Worm (Caenorhabditis elegans) whole organism, L2 larva: Measurements from ENCODE around the gene pik-1.

Experiments used
- C34F6.9 ChIP-seq: fragments of 150-350 bp; optimal IDR thresholded peaks from 2 replicates; lab custom pipeline; 2014; ENCODE audit warnings: missing biosample characterization, missing genetic modification characterization
- F13H6.1 ChIP-seq: sonication (generic microtip); optimal IDR thresholded peaks from 2 replicates; lab custom pipeline; 2016; ENCODE audit warnings: missing genetic modification characterization, missing compliant biosample characterization
- R02D3.7 ChIP-seq: fragments of 150-350 bp; optimal IDR thresholded peaks from 2 replicates; lab custom pipeline; 2014; ENCODE audit warnings: missing biosample characterization, missing genetic modification characterization
- Y55F3AM.14 ChIP-seq: fragments of 200-800 bp; sonication (Bioruptor generic); optimal IDR thresholded peaks from 2 replicates; lab custom pipeline; 2018; ENCODE audit warnings: mild to moderate bottlenecking, missing genetic modification characterization, missing compliant biosample characterization
- ZK546.5 ChIP-seq: sonication (generic microtip); optimal IDR thresholded peaks from 2 replicates; lab custom pipeline; 2017; ENCODE audit warnings: missing biosample characterization, missing genetic modification characterization
- alr-1 ChIP-seq: fragments of 150-350 bp; optimal IDR thresholded peaks from 2 replicates; lab custom pipeline; 2014; ENCODE audit warnings: missing biosample characterization, missing genetic modification characterization
- aly-2 ChIP-seq: fragments of 150-350 bp; optimal IDR thresholded peaks from 2 replicates; lab custom pipeline; 2014; ENCODE audit warnings: missing biosample characterization, missing genetic modification characterization
- ama-1 ChIP-seq: fragments of 150-350 bp; optimal IDR thresholded peaks from 2 replicates; lab custom pipeline; 2018; ENCODE audit warnings: inconsistent platforms
- blmp-1 ChIP-seq: sonication (generic microtip); optimal IDR thresholded peaks from 2 replicates; lab custom pipeline; 2017; ENCODE audit warnings: missing genetic modification characterization, mild to moderate bottlenecking, missing compliant biosample characterization, antibody characterized with exemption, moderate library complexity; ENCODE audit not compliant: insufficient read depth
- ceh-16 ChIP-seq: fragments of 150-350 bp; optimal IDR thresholded peaks from 2 replicates; lab custom pipeline; 2014; ENCODE audit warnings: missing biosample characterization, missing genetic modification characterization
- ceh-82 ChIP-seq: fragments of 150-350 bp; optimal IDR thresholded peaks from 2 replicates; lab custom pipeline; 2014; ENCODE audit warnings: missing biosample characterization, missing genetic modification characterization
- crh-2 ChIP-seq: sonication (generic microtip); optimal IDR thresholded peaks from 2 replicates; lab custom pipeline; 2017; ENCODE audit warnings: missing biosample characterization, missing genetic modification characterization
- dmd-4 ChIP-seq: sonication (generic microtip); optimal IDR thresholded peaks from 2 replicates; lab custom pipeline; 2017; ENCODE audit warnings: missing biosample characterization, missing genetic modification characterization
- egl-27 ChIP-seq: sonication (generic microtip); optimal IDR thresholded peaks from 3 replicates; lab custom pipeline; 2017; ENCODE audit warnings: missing biosample characterization, missing genetic modification reagents, missing genetic modification characterization
- elt-1 ChIP-seq: fragments of 150-350 bp; optimal IDR thresholded peaks from 2 replicates; lab custom pipeline; 2014; ENCODE audit warnings: missing biosample characterization, missing genetic modification characterization
- elt-3 ChIP-seq: sonication (generic microtip); optimal IDR thresholded peaks from 2 replicates; lab custom pipeline; 2017; ENCODE audit warnings: missing biosample characterization, missing genetic modification characterization
- fos-1 ChIP-seq: fragments of 150-350 bp; optimal IDR thresholded peaks from 2 replicates; lab custom pipeline; 2014; ENCODE audit warnings: missing biosample characterization, missing genetic modification characterization
- gmeb-1 ChIP-seq: fragments of 150-350 bp; optimal IDR thresholded peaks from 2 replicates; lab custom pipeline; 2014; ENCODE audit warnings: missing biosample characterization, missing genetic modification characterization
- lin-11 ChIP-seq: fragments of 150-350 bp; sonication (generic microtip); optimal IDR thresholded peaks from 2 replicates; lab custom pipeline; 2014; ENCODE audit warnings: missing biosample characterization, missing genetic modification characterization, inconsistent platforms, mixed read lengths
- lin-13 ChIP-seq: fragments of 150-350 bp; optimal IDR thresholded peaks from 2 replicates; lab custom pipeline; 2014; ENCODE audit warnings: missing biosample characterization, missing genetic modification reagents, missing genetic modification characterization
- lin-39 ChIP-seq: fragments of 150-350 bp; optimal IDR thresholded peaks from 2 replicates; lab custom pipeline; 2014; ENCODE audit warnings: missing biosample characterization, missing genetic modification reagents, missing genetic modification characterization
- lsy-2 ChIP-seq, 2 experiments: fragments of 150-350 bp in 1 of 2; sonication (generic microtip) in 1 of 2; optimal IDR thresholded peaks; 2 replicates each; lab custom pipeline; 2014 to 2017; ENCODE audit warnings: missing biosample characterization in 2 of 2, missing genetic modification characterization in 2 of 2
- mab-5 ChIP-seq: fragments of 150-350 bp; optimal IDR thresholded peaks from 2 replicates; lab custom pipeline; 2014; ENCODE audit warnings: missing biosample characterization, missing genetic modification characterization
- mbf-1 ChIP-seq: sonication (generic microtip); optimal IDR thresholded peaks from 2 replicates; lab custom pipeline; 2017; ENCODE audit warnings: missing biosample characterization, missing genetic modification characterization
- mdl-1 ChIP-seq, 2 experiments: fragments of 150-350 bp in 1 of 2; sonication (generic microtip) in 1 of 2; optimal IDR thresholded peaks; 2 replicates each; lab custom pipeline; 2017; ENCODE audit warnings: missing biosample characterization in 2 of 2, missing genetic modification characterization in 2 of 2
- nhr-10 ChIP-seq: sonication (generic microtip); optimal IDR thresholded peaks from 2 replicates; lab custom pipeline; 2017; ENCODE audit warnings: missing biosample characterization, missing genetic modification characterization
- nhr-11 ChIP-seq: fragments of 150-350 bp; optimal IDR thresholded peaks from 2 replicates; lab custom pipeline; 2014; ENCODE audit warnings: missing biosample characterization, missing genetic modification characterization
- nhr-12 ChIP-seq: fragments of 150-350 bp; optimal IDR thresholded peaks from 2 replicates; lab custom pipeline; 2014; ENCODE audit warnings: missing biosample characterization, missing genetic modification characterization
- nhr-129 ChIP-seq: fragments of 150-350 bp; optimal IDR thresholded peaks from 2 replicates; lab custom pipeline; 2014; ENCODE audit warnings: missing biosample characterization, missing genetic modification characterization
- nhr-21 ChIP-seq: fragments of 150-350 bp; optimal IDR thresholded peaks from 2 replicates; lab custom pipeline; 2014; ENCODE audit warnings: missing biosample characterization, missing genetic modification characterization
- nhr-23 ChIP-seq: fragments of 150-350 bp; optimal IDR thresholded peaks from 2 replicates; lab custom pipeline; 2014; ENCODE audit warnings: missing biosample characterization, missing genetic modification reagents, missing genetic modification characterization
- nhr-237 ChIP-seq: fragments of 150-350 bp; optimal IDR thresholded peaks from 2 replicates; lab custom pipeline; 2014; ENCODE audit warnings: missing biosample characterization, missing genetic modification characterization
- nhr-25 ChIP-seq: fragments of 150-350 bp; sonication (generic microtip); optimal IDR thresholded peaks from 3 replicates; lab custom pipeline; 2014; ENCODE audit warnings: missing biosample characterization, missing genetic modification characterization
- nhr-6 ChIP-seq: fragments of 150-350 bp; optimal IDR thresholded peaks from 2 replicates; lab custom pipeline; 2014; ENCODE audit warnings: missing biosample characterization, missing genetic modification characterization
- nhr-77 ChIP-seq: fragments of 150-350 bp; optimal IDR thresholded peaks from 2 replicates; lab custom pipeline; 2014; ENCODE audit warnings: missing biosample characterization, missing genetic modification characterization
- peb-1 ChIP-seq: fragments of 150-350 bp; optimal IDR thresholded peaks from 2 replicates; lab custom pipeline; 2014; ENCODE audit warnings: missing biosample characterization, missing genetic modification characterization
- sem-4 ChIP-seq: fragments of 150-350 bp; optimal IDR thresholded peaks from 2 replicates; lab custom pipeline; 2014; ENCODE audit warnings: missing biosample characterization, missing genetic modification reagents, missing genetic modification characterization
- skn-1 ChIP-seq: sonication (generic microtip); optimal IDR thresholded peaks from 2 replicates; lab custom pipeline; 2017; ENCODE audit warnings: missing biosample characterization, missing genetic modification characterization
- sma-3 ChIP-seq: sonication (generic microtip); optimal IDR thresholded peaks from 2 replicates; lab custom pipeline; 2016; ENCODE audit warnings: missing genetic modification reagents, missing genetic modification characterization, missing compliant biosample characterization
- sma-9 ChIP-seq, 2 experiments: fragments of 150-350 bp in 1 of 2; sonication (generic microtip) in 1 of 2; optimal IDR thresholded peaks; 2 replicates each; lab custom pipeline; 2014 to 2016; ENCODE audit warnings: missing genetic modification characterization in 2 of 2, mild to moderate bottlenecking in 1 of 2, missing biosample characterization in 1 of 2, missing compliant biosample characterization in 1 of 2, missing genetic modification reagents in 1 of 2, moderate library complexity in 1 of 2
- snpc-4 ChIP-seq: fragments of 150-350 bp; optimal IDR thresholded peaks from 2 replicates; lab custom pipeline; 2014; ENCODE audit warnings: missing biosample characterization, missing genetic modification characterization
- unc-39 ChIP-seq: fragments of 150-350 bp; optimal IDR thresholded peaks from 2 replicates; lab custom pipeline; 2014; ENCODE audit warnings: missing biosample characterization, missing genetic modification characterization
- unc-55 ChIP-seq: fragments of 150-350 bp; sonication (generic microtip); optimal IDR thresholded peaks from 3 replicates; lab custom pipeline; 2014; ENCODE audit warnings: missing biosample characterization, missing genetic modification reagents, missing genetic modification characterization
- unc-62 ChIP-seq: fragments of 150-350 bp; optimal IDR thresholded peaks from 2 replicates; lab custom pipeline; 2014; ENCODE audit warnings: missing biosample characterization, missing genetic modification reagents, missing genetic modification characterization
- zag-1 ChIP-seq: fragments of 150-350 bp; optimal IDR thresholded peaks from 2 replicates; lab custom pipeline; 2014; ENCODE audit warnings: missing biosample characterization, missing genetic modification characterization
- ztf-1 ChIP-seq: fragments of 200-800 bp; sonication (Bioruptor generic); conservative IDR thresholded peaks from 2 replicates; pipeline ENCODE4 v1.3.6; 2022; ENCODE audit warnings: missing genetic modification characterization, missing compliant biosample characterization
- ztf-11 ChIP-seq: sonication (generic microtip); optimal IDR thresholded peaks from 2 replicates; lab custom pipeline; 2017; ENCODE audit warnings: missing biosample characterization, missing genetic modification characterization
- ztf-4 ChIP-seq: fragments of 150-350 bp; optimal IDR thresholded peaks from 2 replicates; lab custom pipeline; 2014; ENCODE audit warnings: missing biosample characterization, missing genetic modification characterization

pik-1 gene

DNA sequence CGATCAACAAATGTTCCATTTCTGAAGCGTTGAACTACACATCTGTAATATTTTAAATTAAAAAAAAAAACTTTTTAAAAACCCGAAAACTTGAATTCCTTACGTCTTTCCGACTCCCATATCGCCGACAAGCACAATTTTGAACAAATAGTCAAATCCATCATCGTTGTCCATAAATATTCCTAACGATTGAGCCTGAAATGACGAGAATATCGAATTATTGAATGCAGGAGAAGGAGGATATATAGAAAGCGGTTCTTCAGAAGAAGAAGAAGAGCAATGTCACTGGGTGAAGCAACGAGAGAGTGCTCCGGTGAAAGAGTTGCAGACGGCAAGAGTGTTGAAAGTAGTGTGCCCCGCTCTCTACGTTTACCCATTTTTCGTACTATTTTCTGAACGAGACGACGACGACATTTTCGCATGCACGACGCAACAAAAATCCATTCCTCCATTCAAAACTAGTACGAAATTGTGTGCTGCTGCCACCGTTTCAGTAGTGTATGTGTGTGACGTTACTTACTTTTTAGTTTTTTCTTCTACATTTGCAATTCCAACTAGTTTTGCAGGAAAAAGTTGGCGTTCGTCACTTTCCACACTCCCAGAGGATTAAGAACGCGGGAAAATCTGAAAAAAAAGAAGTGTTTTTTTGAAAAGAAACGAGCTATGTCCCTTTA is 31.9 kb upstream of the pik-1 start, which contains the start of gene rab-19:
Gene rab-19, minus strand, starts transcription at position 624 of the 674 bp plus-strand sequence.
- peak; percentile 37 for TF ChIP-seq lin-11 (tag; lab: Kevin White, UChicago)
- no peak for TF ChIP-seq crh-2 (tag; lab: Kevin White, UChicago)
- TF ChIP-seq lsy-2 (tag; optimal IDR thresholded peaks at IDR 0.05; lab: Kevin White, UChicago): peak in 1 of 2 experiments; percentile 35
- TF ChIP-seq C34F6.9: peak; percentile 37
- TF ChIP-seq nhr-10 (tag; lab: Kevin White, UChicago): no peak
- TF ChIP-seq nhr-129: peak; percentile 87

ce11 chrIV:13386043-13386442 is 29.8 kb upstream of the pik-1 start, which contains the start of the genes Y62E10A.20, Y62E10A.23 and mdt-9:
Gene Y62E10A.20, minus strand, starts transcription at chrIV:13386091.
Gene Y62E10A.23, plus strand, starts transcription at chrIV:13386324.
Gene mdt-9, plus strand, starts transcription at chrIV:13386380.
- TF ChIP-seq blmp-1: no peak
- TF ChIP-seq nhr-77 (tag; lab: Kevin White, UChicago): no peak
- TF ChIP-seq unc-55: peak; percentile 95
- peak; percentile 50 for TF ChIP-seq egl-27
- TF ChIP-seq sma-9 (GFP tag; optimal IDR thresholded peaks at IDR 0.05; lab: Kevin White, UChicago): peak; percentile 71
- TF ChIP-seq sma-9 (tag; optimal IDR thresholded peaks at IDR 0.05; lab: Kevin White, UChicago): no peak
- TF ChIP-seq dmd-4 (tag; lab: Kevin White, UChicago): no peak
- TF ChIP-seq nhr-12 (tag; lab: Kevin White, UChicago): no peak
- peak; percentile 86 for TF ChIP-seq crh-2 (tag; lab: Kevin White, UChicago)
- no peak for TF ChIP-seq ZK546.5 (tag; lab: Kevin White, UChicago)
- no peak for TF ChIP-seq unc-62
- TF ChIP-seq elt-1 (tag; lab: Kevin White, UChicago): no peak
- TF ChIP-seq nhr-10 (tag; lab: Kevin White, UChicago): no peak
- peak; percentile 36 for TF ChIP-seq alr-1 (tag; lab: Kevin White, UChicago)
- TF ChIP-seq lin-11 (tag; lab: Kevin White, UChicago): peak; percentile 73
- no peak for TF ChIP-seq R02D3.7 (tag; lab: Kevin White, UChicago)
- TF ChIP-seq zag-1 (tag; lab: Kevin White, UChicago): no peak
- peak; percentile 68 for TF ChIP-seq sem-4 (tag; lab: Kevin White, UChicago)
- TF ChIP-seq nhr-11: no peak
- TF ChIP-seq F13H6.1: peak; percentile 51
- TF ChIP-seq fos-1 (tag; lab: Kevin White, UChicago): peak; percentile 32
- peak; percentile 79 for TF ChIP-seq gmeb-1 (tag; lab: Kevin White, UChicago)
- TF ChIP-seq lsy-2 (tag; optimal IDR thresholded peaks at IDR 0.05; lab: Kevin White, UChicago): peak; percentile 45 to 86
- peak; percentile 76 for TF ChIP-seq nhr-25 (tag; lab: Kevin White, UChicago)
- peak; percentile 58 for TF ChIP-seq nhr-21 (tag; lab: Kevin White, UChicago)
- TF ChIP-seq ztf-11 (tag; lab: Kevin White, UChicago): no peak
- TF ChIP-seq aly-2 (tag; lab: Kevin White, UChicago): no peak
- TF ChIP-seq Y55F3AM.14 (GFP tag; lab: Kevin White, UChicago): no peak
- TF ChIP-seq nhr-6: peak; percentile 51
- TF ChIP-seq peb-1 (tag; lab: Kevin White, UChicago): no peak
- no peak for TF ChIP-seq ceh-82 (tag; lab: Kevin White, UChicago)
- peak; percentile 78 for TF ChIP-seq snpc-4 (tag; lab: Kevin White, UChicago)
- no peak for TF ChIP-seq lin-39 (tag; lab: Kevin White, UChicago)
- TF ChIP-seq ceh-16 (tag; lab: Kevin White, UChicago): no peak
- TF ChIP-seq mbf-1 (tag; lab: Kevin White, UChicago): no peak
- peak; percentile 58 for TF ChIP-seq sma-3 (GFP tag; lab: Kevin White, UChicago)
- TF ChIP-seq elt-3 (tag; lab: Kevin White, UChicago): no peak
- no peak for TF ChIP-seq nhr-23 (tag; lab: Kevin White, UChicago)
- TF ChIP-seq nhr-129: peak; percentile 98
- TF ChIP-seq lin-13: peak; percentile 78
- no peak for TF ChIP-seq nhr-237 (tag; lab: Kevin White, UChicago)
- no peak for TF ChIP-seq mdl-1 (tag; optimal IDR thresholded peaks at IDR 0.05; lab: Kevin White, UChicago)
- peak; percentile 67 for TF ChIP-seq mab-5
- TF ChIP-seq ztf-4: peak; percentile 56
- TF ChIP-seq unc-39 (tag; lab: Kevin White, UChicago): no peak
- TF ChIP-seq skn-1: no peak
- TF ChIP-seq C34F6.9: peak; percentile 80
- no peak for TF ChIP-seq ama-1
- TF ChIP-seq ztf-1 (GFP tag; lab: Robert Waterston, UW): no peak
